Worm (Caenorhabditis elegans): ENCODE measurements around the gene mrpl-37.

DNA sequence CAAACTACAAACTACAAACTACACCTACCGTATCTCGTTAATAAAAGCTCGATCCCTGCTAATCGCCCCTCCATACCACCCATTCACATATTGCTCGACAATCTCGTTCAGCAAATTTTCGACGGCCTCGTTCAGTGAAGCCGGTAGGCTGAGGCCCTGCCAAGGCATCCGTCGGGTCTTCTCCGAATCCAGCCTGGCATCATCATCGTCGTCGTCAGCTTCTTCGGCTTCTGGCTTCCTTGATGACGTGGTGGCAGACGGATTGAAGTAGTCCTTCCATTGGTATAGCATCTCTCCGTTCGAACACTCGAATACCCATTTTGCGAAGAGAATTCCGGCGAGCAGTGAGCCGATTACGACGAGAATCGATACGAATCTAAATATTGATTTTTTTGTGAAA lies 44.2 kb downstream of the mrpl-37 start:
- TF ChIP-seq dao-5 (tag; optimal IDR thresholded peaks at IDR 0.05) (no peak), W03F9.2 (tag; optimal IDR thresholded peaks at IDR 0.05) (no peak)
